Fruit fly (Drosophila melanogaster): ENCODE data around the gene tau.

dm6 chr3R:27651710-27652109 is 5.1 kb downstream of the tau start:
- TF ChIP-seq CTCF (optimal IDR thresholded peaks at IDR 0.05), result peak in 1 of 2 experiments; percentile 44
- no peak for TF ChIP-seq CG8478 (optimal IDR thresholded peaks at IDR 0.05)
